Worm (Caenorhabditis elegans): ENCODE measurements around the gene saeg-1.

DNA sequence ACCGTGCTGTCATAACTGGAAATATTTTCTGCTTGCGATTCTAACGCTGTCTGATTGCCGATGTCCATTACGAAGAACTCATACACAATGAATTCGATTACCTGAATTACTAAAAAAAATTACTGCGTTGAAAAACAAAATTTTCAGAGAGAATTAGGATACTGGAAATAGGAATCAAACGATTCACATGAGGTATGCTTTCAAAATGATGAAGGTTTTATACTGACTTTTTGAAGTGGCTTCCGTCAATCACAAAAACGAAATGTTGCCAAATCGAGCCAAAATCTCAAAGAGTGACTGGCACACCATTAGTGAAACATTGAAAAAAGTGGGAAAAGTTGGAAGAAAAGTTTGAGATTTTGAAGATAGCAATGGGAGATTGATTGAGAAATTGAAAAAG is 43.6 kb upstream of the saeg-1 start, which contains the start of gene zzz-1:
- TF ChIP-seq nhr-28 (tag; optimal IDR thresholded peaks at IDR 0.05) = no peak
- no peak for TF ChIP-seq unc-62 (GFP tag; optimal IDR thresholded peaks at IDR 0.05)
- no peak for TF ChIP-seq nhr-76 (tag; optimal IDR thresholded peaks at IDR 0.05)
- TF ChIP-seq pha-4 (tag; optimal IDR thresholded peaks at IDR 0.05) = no peak

Measured in whole organism, L3 larva.